Worm (Caenorhabditis elegans) whole organism, early embryonic: ENCODE measurements around the gene F13A7.11.

Experiments used
- B0310.2 ChIP-seq: sonication (generic microtip); optimal IDR thresholded peaks from 2 replicates; lab custom pipeline; 2016; ENCODE audit warnings: mild to moderate bottlenecking, missing genetic modification characterization, missing compliant biosample characterization
- F13C5.2 ChIP-seq: sonication (generic microtip); optimal IDR thresholded peaks from 2 replicates; lab custom pipeline; 2017; ENCODE audit warnings: mild to moderate bottlenecking, missing genetic modification characterization, inconsistent platforms, missing compliant biosample characterization
- aly-1 ChIP-seq: sonication (generic microtip); optimal IDR thresholded peaks from 2 replicates; lab custom pipeline; 2016; ENCODE audit warnings: missing genetic modification characterization, missing compliant biosample characterization
- ama-1 ChIP-seq: fragments of 150-350 bp; optimal IDR thresholded peaks from 2 replicates; lab custom pipeline; 2014
- ceh-13 ChIP-seq: fragments of 200-800 bp; sonication (Bioruptor generic); optimal IDR thresholded peaks from 2 replicates; lab custom pipeline; 2018; ENCODE audit warnings: mild to moderate bottlenecking, missing genetic modification characterization, missing compliant biosample characterization
- ceh-36 ChIP-seq: sonication (generic microtip); optimal IDR thresholded peaks from 2 replicates; lab custom pipeline; 2016; ENCODE audit warnings: missing genetic modification characterization, inconsistent platforms, missing compliant biosample characterization
- ets-7 ChIP-seq: sonication (generic microtip); optimal IDR thresholded peaks from 2 replicates; lab custom pipeline; 2016; ENCODE audit warnings: missing genotype, missing genetic modification characterization, missing compliant biosample characterization
- flt-1 ChIP-seq: fragments of 200-800 bp; sonication (Bioruptor generic); IDR thresholded peaks from 2 replicates; pipeline ENCODE4 v1.3.6; 2022; ENCODE audit warnings: missing genetic modification characterization, missing compliant biosample characterization
- hmbx-1 ChIP-seq: sonication (generic microtip); optimal IDR thresholded peaks from 2 replicates; lab custom pipeline; 2016; ENCODE audit warnings: mild to moderate bottlenecking, missing genetic modification characterization, missing compliant biosample characterization
- hmg-4 ChIP-seq: fragments of 200-800 bp; sonication (Bioruptor generic); optimal IDR thresholded peaks from 2 replicates; lab custom pipeline; 2018; ENCODE audit warnings: mild to moderate bottlenecking, missing genetic modification characterization, missing compliant biosample characterization
- hnd-1 ChIP-seq: sonication (generic microtip); optimal IDR thresholded peaks from 2 replicates; lab custom pipeline; 2016; ENCODE audit warnings: missing genetic modification characterization, missing compliant biosample characterization
- pes-1 ChIP-seq: fragments of 200-800 bp; sonication (Bioruptor generic); IDR thresholded peaks from 2 replicates; pipeline ENCODE4 v1.3.6; 2022; ENCODE audit warnings: missing genetic modification reagents, missing genetic modification characterization, missing compliant biosample characterization
- scrt-1 ChIP-seq: fragments of 200-800 bp; sonication (Bioruptor generic); IDR thresholded peaks from 2 replicates; pipeline ENCODE4 v1.3.6; 2022; ENCODE audit warnings: missing genetic modification characterization, missing compliant biosample characterization
- sea-1 ChIP-seq: fragments of 200-800 bp; sonication (Bioruptor generic); conservative IDR thresholded peaks from 2 replicates; pipeline ENCODE4 v1.3.6; 2022; ENCODE audit warnings: missing genetic modification characterization, missing compliant biosample characterization
- tbx-11 ChIP-seq: fragments of 200-800 bp; sonication (Bioruptor generic); IDR thresholded peaks from 2 replicates; pipeline ENCODE4 v1.3.6; 2022; ENCODE audit warnings: missing genetic modification characterization, missing compliant biosample characterization
- tbx-37 ChIP-seq: fragments of 200-800 bp; sonication (Bioruptor generic); conservative IDR thresholded peaks from 2 replicates; pipeline ENCODE4 v1.3.6; 2022; ENCODE audit warnings: missing genetic modification reagents, missing genetic modification characterization, missing compliant biosample characterization
- tra-4 ChIP-seq: sonication (generic microtip); optimal IDR thresholded peaks from 2 replicates; lab custom pipeline; 2017; ENCODE audit warnings: missing genetic modification characterization, missing compliant biosample characterization

F13A7.11 gene

DNA sequence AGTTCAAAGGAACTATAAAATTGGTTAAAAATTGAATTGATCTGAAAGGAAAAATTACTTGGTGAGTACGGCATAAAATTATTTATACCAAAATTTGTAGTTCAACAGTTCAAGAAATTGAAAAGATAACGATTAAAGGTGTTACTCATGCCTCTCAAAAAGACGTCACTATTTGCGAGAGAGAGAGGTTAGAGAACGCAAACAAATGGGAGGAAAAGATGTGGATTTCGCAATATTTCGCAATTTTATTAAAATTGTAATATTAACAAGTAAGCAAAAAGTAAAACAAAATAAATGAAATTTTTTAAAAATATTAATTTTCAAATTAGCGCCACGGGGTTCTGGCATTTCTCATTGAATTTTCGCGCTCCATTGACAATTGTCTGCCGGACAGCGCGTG lies at the start of gene F13A7.11:
Gene F13A7.11 (minus strand): TSS at position 174 of the 400 bp plus-strand sequence.
- TF ChIP-seq aly-1 (no peak), tbx-37 (GFP tag; lab: Robert Waterston, UW) (no peak), tbx-11 (GFP tag; lab: Robert Waterston, UW) (no peak), pes-1 (GFP tag; lab: Robert Waterston, UW) (no peak), ceh-13 (no peak), F13C5.2 (tag; lab: Kevin White, UChicago) (no peak), ets-7 (tag; lab: Kevin White, UChicago) (no peak), hmg-4 (GFP tag; lab: Kevin White, UChicago) (no peak), hnd-1 (tag; lab: Kevin White, UChicago) (no peak), tra-4 (tag; lab: Kevin White, UChicago) (no peak), B0310.2 (tag; lab: Kevin White, UChicago) (no peak), flt-1 (GFP tag; lab: Robert Waterston, UW) (no peak), ceh-36 (tag; lab: Kevin White, UChicago) (no peak), scrt-1 (no peak), ama-1 (lab: Kevin White, UChicago) (no peak), hmbx-1 (tag; lab: Kevin White, UChicago) (no peak), sea-1 (GFP tag; lab: Robert Waterston, UW) (no peak)

DNA sequence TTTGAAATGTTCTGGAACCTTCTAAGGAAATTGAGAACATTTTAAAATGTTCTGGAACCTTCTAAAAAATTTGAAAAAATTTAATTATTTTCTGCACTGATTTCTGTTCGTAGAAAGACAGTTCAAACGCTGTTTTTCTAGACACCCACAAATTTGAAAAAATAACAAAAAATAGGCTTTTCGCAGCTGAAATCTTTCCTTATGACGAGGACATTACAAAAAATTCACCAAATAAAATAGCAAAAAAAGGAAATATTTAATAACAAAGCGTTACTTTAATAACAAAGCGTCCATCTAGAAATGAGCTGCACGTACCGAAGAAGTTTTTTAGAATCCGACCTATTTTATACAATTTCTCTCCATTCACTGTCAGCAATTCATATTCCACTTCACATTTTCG lies 48.5 kb upstream of the F13A7.11 start, which contains the start of gene srh-141:
Gene srh-141 (plus strand): TSS at position 301 of the 400 bp plus-strand sequence.
- TF ChIP-seq ceh-36 (tag; lab: Kevin White, UChicago) = no peak
- no peak for TF ChIP-seq flt-1 (GFP tag; lab: Robert Waterston, UW)
- TF ChIP-seq scrt-1 = no peak
- TF ChIP-seq tra-4 (tag; lab: Kevin White, UChicago) = no peak
- no peak for TF ChIP-seq pes-1 (GFP tag; lab: Robert Waterston, UW)
- TF ChIP-seq ets-7 (tag; lab: Kevin White, UChicago) = no peak
- no peak for TF ChIP-seq hmg-4 (GFP tag; lab: Kevin White, UChicago)
- no peak for TF ChIP-seq tbx-37 (GFP tag; lab: Robert Waterston, UW)
- TF ChIP-seq aly-1 = no peak
- no peak for TF ChIP-seq B0310.2 (tag; lab: Kevin White, UChicago)
- TF ChIP-seq tbx-11 (GFP tag; lab: Robert Waterston, UW) = no peak
- no peak for TF ChIP-seq ama-1 (lab: Kevin White, UChicago)
- TF ChIP-seq sea-1 (GFP tag; lab: Robert Waterston, UW) = no peak

DNA sequence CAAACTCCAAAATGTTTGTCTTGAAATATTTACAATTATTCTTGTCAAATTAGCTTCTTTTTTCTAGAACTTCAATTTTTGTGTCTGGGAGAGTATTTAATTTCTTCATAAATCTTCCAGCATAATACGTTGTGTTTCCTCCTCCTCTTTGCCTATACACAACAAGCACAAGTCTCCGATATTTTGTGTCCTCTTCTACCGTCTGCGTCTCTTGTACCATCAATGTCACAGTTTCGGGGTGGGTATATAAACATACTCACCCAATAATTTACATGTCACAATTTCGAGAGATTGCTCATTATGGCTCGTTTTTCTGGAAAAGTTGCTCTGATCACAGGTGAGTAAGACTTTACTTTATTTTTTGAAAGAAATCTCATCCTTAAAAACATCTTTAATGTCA lies 42.4 kb upstream of the F13A7.11 start, which contains the start of gene F26D2.15:
Gene F26D2.15 (plus strand): TSS at position 301 of the 400 bp plus-strand sequence.
- TF ChIP-seq ceh-13 (no peak), tra-4 (tag; lab: Kevin White, UChicago) (no peak), sea-1 (GFP tag; lab: Robert Waterston, UW) (no peak), flt-1 (GFP tag; lab: Robert Waterston, UW) (no peak), hmbx-1 (tag; lab: Kevin White, UChicago) (no peak), scrt-1 (no peak), hnd-1 (tag; lab: Kevin White, UChicago) (no peak), hmg-4 (GFP tag; lab: Kevin White, UChicago) (no peak), ama-1 (lab: Kevin White, UChicago) (no peak), B0310.2 (tag; lab: Kevin White, UChicago) (no peak)

DNA sequence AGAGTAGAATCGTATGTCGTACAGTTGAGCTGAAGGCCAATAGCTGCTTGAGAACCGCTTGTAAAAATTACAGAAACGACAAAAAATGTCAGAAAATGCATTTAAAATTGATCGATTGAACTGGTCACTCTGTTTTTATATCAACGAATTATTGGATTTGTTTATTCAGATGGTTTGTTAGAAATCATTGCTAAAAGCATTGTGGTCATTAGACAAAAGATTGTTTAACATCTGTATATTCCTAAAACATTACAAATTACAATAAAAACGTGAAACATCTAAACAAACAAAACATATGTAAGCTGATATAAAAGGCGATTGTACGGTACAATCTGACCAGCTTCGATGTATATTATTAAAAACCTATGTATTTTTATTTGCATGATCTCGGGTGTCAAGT lies 40.4 kb upstream of the F13A7.11 start, which contains the start of the genes F26D2.13 and F26D2.14:
Gene F26D2.13 (minus strand): TSS at position 101 of the 400 bp plus-strand sequence.
Gene F26D2.14 (plus strand): TSS at position 346 of the 400 bp plus-strand sequence.
- no peak for TF ChIP-seq ama-1 (lab: Kevin White, UChicago)
- TF ChIP-seq ceh-13 = no peak
- TF ChIP-seq flt-1 (GFP tag; lab: Robert Waterston, UW) = no peak
- TF ChIP-seq tra-4 (tag; lab: Kevin White, UChicago) = no peak
- no peak for TF ChIP-seq ceh-36 (tag; lab: Kevin White, UChicago)
- no peak for TF ChIP-seq tbx-11 (GFP tag; lab: Robert Waterston, UW)
- TF ChIP-seq pes-1 (GFP tag; lab: Robert Waterston, UW) = no peak

DNA sequence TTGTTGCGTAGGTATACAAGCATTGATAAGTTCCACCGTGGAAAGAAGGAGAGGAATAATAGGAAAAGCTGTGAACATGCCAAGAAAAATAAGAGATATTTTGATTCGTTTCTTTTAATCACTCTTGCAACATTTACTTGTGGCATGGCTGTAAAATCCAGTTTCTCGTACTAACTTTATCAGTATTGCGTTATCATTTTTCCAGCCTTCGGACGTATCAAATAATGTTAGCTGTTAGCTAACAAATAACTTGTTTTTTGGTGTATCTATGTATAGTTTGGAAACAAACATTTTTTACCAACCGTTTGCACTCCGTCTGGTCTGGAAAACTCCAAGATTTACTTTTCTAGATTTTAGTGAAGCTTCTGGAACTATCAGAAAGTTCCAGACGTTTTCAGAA lies 38.4 kb upstream of the F13A7.11 start, which contains the start of gene clec-234:
Gene clec-234 (minus strand): TSS at position 101 of the 400 bp plus-strand sequence.
- no peak for TF ChIP-seq flt-1 (GFP tag; lab: Robert Waterston, UW)
- no peak for TF ChIP-seq sea-1 (GFP tag; lab: Robert Waterston, UW)
- TF ChIP-seq hmg-4 (GFP tag; lab: Kevin White, UChicago) = no peak
- TF ChIP-seq tbx-37 (GFP tag; lab: Robert Waterston, UW) = no peak

DNA sequence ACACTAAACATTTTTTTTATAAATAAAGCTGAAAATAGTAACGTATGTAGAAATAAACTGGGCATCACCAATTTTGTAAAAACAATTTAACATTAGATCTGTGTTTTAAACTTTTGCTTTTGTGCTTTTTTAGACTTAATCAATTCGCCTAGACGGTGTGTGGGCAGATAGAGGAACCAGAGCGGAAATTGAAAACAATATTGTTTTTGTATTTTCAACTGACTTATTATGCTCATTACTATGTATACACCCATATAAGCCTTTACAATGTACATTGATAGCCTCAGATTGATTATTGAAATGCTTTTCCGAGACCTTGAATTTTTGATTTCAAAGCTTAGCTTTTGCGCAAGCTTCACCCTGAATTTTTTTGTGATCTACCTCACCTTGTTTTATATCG lies 34.8 kb upstream of the F13A7.11 start, which contains the start of gene str-73:
Gene str-73 (plus strand): TSS at position 301 of the 400 bp plus-strand sequence.
- no peak for TF ChIP-seq flt-1 (GFP tag; lab: Robert Waterston, UW)
- TF ChIP-seq ets-7 (tag; lab: Kevin White, UChicago) = no peak
- TF ChIP-seq tra-4 (tag; lab: Kevin White, UChicago) = no peak
- TF ChIP-seq ama-1 (lab: Kevin White, UChicago) = no peak
- TF ChIP-seq F13C5.2 (tag; lab: Kevin White, UChicago) = no peak
- no peak for TF ChIP-seq B0310.2 (tag; lab: Kevin White, UChicago)
- no peak for TF ChIP-seq hnd-1 (tag; lab: Kevin White, UChicago)
- TF ChIP-seq ceh-13 = no peak
- no peak for TF ChIP-seq aly-1
- no peak for TF ChIP-seq tbx-11 (GFP tag; lab: Robert Waterston, UW)
- TF ChIP-seq hmbx-1 (tag; lab: Kevin White, UChicago) = no peak
- no peak for TF ChIP-seq hmg-4 (GFP tag; lab: Kevin White, UChicago)
- no peak for TF ChIP-seq tbx-37 (GFP tag; lab: Robert Waterston, UW)
- no peak for TF ChIP-seq sea-1 (GFP tag; lab: Robert Waterston, UW)
- TF ChIP-seq ceh-36 (tag; lab: Kevin White, UChicago) = no peak
- TF ChIP-seq scrt-1 = no peak
- TF ChIP-seq pes-1 (GFP tag; lab: Robert Waterston, UW) = no peak

DNA sequence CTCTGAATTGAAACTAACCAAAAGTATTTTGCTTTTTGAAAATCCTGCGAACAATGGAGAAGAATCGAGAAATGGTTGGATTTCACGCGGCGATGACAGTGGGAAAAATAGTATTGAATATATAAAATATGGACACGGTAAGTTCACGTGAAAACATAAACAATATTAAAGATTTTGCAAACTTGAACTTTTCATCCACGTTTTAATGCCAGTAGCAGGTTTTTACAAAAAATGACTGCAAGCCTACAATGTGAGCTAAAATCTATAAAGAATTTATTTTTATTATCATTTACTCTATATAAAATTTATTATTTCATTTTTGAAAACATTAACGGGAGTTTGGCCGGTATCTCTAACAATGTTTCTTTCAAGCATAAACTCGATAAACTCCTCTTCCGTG lies 34.4 kb upstream of the F13A7.11 start, which contains the start of gene F26D2.10:
Gene F26D2.10 (minus strand): TSS at position 101 of the 400 bp plus-strand sequence.
- TF ChIP-seq ceh-13 (no peak), aly-1 (no peak), hmg-4 (GFP tag; lab: Kevin White, UChicago) (no peak), hmbx-1 (tag; lab: Kevin White, UChicago) (no peak), F13C5.2 (tag; lab: Kevin White, UChicago) (no peak), tbx-37 (GFP tag; lab: Robert Waterston, UW) (no peak), tra-4 (tag; lab: Kevin White, UChicago) (no peak), ets-7 (tag; lab: Kevin White, UChicago) (no peak), pes-1 (GFP tag; lab: Robert Waterston, UW) (no peak), hnd-1 (tag; lab: Kevin White, UChicago) (no peak), ceh-36 (tag; lab: Kevin White, UChicago) (no peak), B0310.2 (tag; lab: Kevin White, UChicago) (no peak), tbx-11 (GFP tag; lab: Robert Waterston, UW) (no peak), ama-1 (lab: Kevin White, UChicago) (no peak), scrt-1 (no peak), flt-1 (GFP tag; lab: Robert Waterston, UW) (no peak), sea-1 (GFP tag; lab: Robert Waterston, UW) (no peak)
